Worm (Caenorhabditis elegans) whole organism, L4/young adult: ENCODE data around the gene C10A4.7.

Experiments
- W03F9.2 ChIP-seq: fragments of 150-350 bp; optimal IDR thresholded peaks from 2 replicates; lab custom pipeline; 2014; ENCODE audit warnings: missing biosample characterization, missing genetic modification characterization
- him-1 ChIP-seq: sonication (generic microtip); optimal IDR thresholded peaks from 2 replicates; lab custom pipeline; 2016; ENCODE audit warnings: missing genotype, missing genetic modification reagents, missing genetic modification characterization, missing compliant biosample characterization

- TF ChIP-seq him-1 (tag; lab: Kevin White, UChicago) (no peak), W03F9.2 (tag; lab: Kevin White, UChicago) (no peak)
Observed at ce11 chrX:7430483-7430882, 15.2 kb upstream of the C10A4.7 start.
